Fruit fly (Drosophila melanogaster) whole organism, embryonic: ENCODE results near the gene CG16826.

Source experiments
- Ada2b ChIP-seq: fragments of 200-800 bp; sonication (Bioruptor generic); IDR thresholded peaks from 2 replicates; pipeline ENCODE4 v1.3.6; 2022; ENCODE audit warnings: missing biosample characterization, missing genetic modification characterization
- Adf1 ChIP-seq: fragments of 200-800 bp; sonication (Bioruptor generic); IDR thresholded peaks from 2 replicates; pipeline ENCODE4 v1.3.6; 2022; ENCODE audit warnings: missing biosample characterization, missing genetic modification characterization
- Bgb ChIP-seq: fragments of 200-800 bp; sonication (Bioruptor generic); IDR thresholded peaks from 2 replicates; pipeline ENCODE4 v1.3.6; 2022; ENCODE audit warnings: missing biosample characterization, missing genetic modification characterization; ENCODE audit not compliant: partially characterized antibody
- CG10321 ChIP-seq: fragments of 200-800 bp; sonication (Bioruptor generic); IDR thresholded peaks from 2 replicates; pipeline ENCODE4 v1.3.6; 2022; ENCODE audit warnings: missing biosample characterization, missing genetic modification characterization
- CG1233 ChIP-seq: fragments of 200-800 bp; sonication (Bioruptor generic); optimal IDR thresholded peaks from 4 replicates; lab custom pipeline; 2018; ENCODE audit warnings: missing biosample characterization, mild to moderate bottlenecking, missing genetic modification characterization
- CG15011 ChIP-seq: fragments of 200-800 bp; sonication (Bioruptor generic); optimal IDR thresholded peaks from 3 replicates; lab custom pipeline; 2018; ENCODE audit warnings: missing biosample characterization, mild to moderate bottlenecking, missing genetic modification characterization
- CG15696 ChIP-seq: fragments of 200-800 bp; sonication (Bioruptor generic); optimal IDR thresholded peaks from 2 replicates; lab custom pipeline; 2019; ENCODE audit warnings: missing biosample characterization, mild to moderate bottlenecking, missing genetic modification characterization, moderate library complexity
- CG16779 ChIP-seq: fragments of 200-800 bp; sonication (Bioruptor generic); IDR thresholded peaks from 2 replicates; pipeline ENCODE4 v1.3.6; 2022; ENCODE audit warnings: missing biosample characterization, missing genetic modification characterization
- CG17912 ChIP-seq: fragments of 200-800 bp; sonication (Bioruptor generic); optimal IDR thresholded peaks from 2 replicates; lab custom pipeline; 2018; ENCODE audit warnings: missing biosample characterization, mild to moderate bottlenecking, missing genetic modification characterization
- CG18599 ChIP-seq: fragments of 200-800 bp; sonication (Bioruptor generic); optimal IDR thresholded peaks from 3 replicates; lab custom pipeline; 2017; ENCODE audit warnings: missing biosample characterization, missing genetic modification characterization, mild to moderate bottlenecking, moderate library complexity, missing genetic modification reagents
- CG2202 ChIP-seq: fragments of 200-800 bp; sonication (Bioruptor generic); optimal IDR thresholded peaks from 2 replicates; lab custom pipeline; 2018; ENCODE audit warnings: missing biosample characterization, mild to moderate bottlenecking, missing genetic modification characterization
- CG33557 ChIP-seq: fragments of 200-800 bp; sonication (Bioruptor generic); optimal IDR thresholded peaks from 2 replicates; lab custom pipeline; 2019; ENCODE audit warnings: missing biosample characterization, mild to moderate bottlenecking, missing genetic modification characterization, moderate library complexity
- CG34376 ChIP-seq: fragments of 200-800 bp; sonication (Bioruptor generic); optimal IDR thresholded peaks from 2 replicates; lab custom pipeline; 2018; ENCODE audit warnings: missing biosample characterization, mild to moderate bottlenecking, missing genetic modification characterization
- CG34422 ChIP-seq: fragments of 200-800 bp; sonication (Bioruptor generic); IDR thresholded peaks from 3 replicates; pipeline ENCODE4 v1.3.6; 2022; ENCODE audit warnings: missing biosample characterization, missing genetic modification characterization
- CG3995 ChIP-seq: fragments of 200-800 bp; sonication (Bioruptor generic); optimal IDR thresholded peaks from 3 replicates; lab custom pipeline; 2016; ENCODE audit warnings: missing biosample characterization, missing genetic modification characterization
- CG4854 ChIP-seq: fragments of 200-800 bp; sonication (Bioruptor generic); optimal IDR thresholded peaks from 2 replicates; lab custom pipeline; 2016; ENCODE audit warnings: missing biosample characterization, missing genetic modification characterization, inconsistent platforms
- CG6791 ChIP-seq: fragments of 200-800 bp; sonication (Bioruptor generic); IDR thresholded peaks from 3 replicates; pipeline ENCODE4 v1.3.6; 2022; ENCODE audit warnings: missing biosample characterization, missing genetic modification characterization; ENCODE audit not compliant: partially characterized antibody
- CG7556 ChIP-seq: fragments of 200-800 bp; sonication (Bioruptor generic); optimal IDR thresholded peaks from 2 replicates; lab custom pipeline; 2017; ENCODE audit warnings: missing biosample characterization, mild to moderate bottlenecking, missing genetic modification characterization
- CG8281 ChIP-seq: fragments of 200-800 bp; sonication (Bioruptor generic); optimal IDR thresholded peaks from 2 replicates; lab custom pipeline; 2018; ENCODE audit warnings: missing biosample characterization, mild to moderate bottlenecking, missing genetic modification characterization, moderate library complexity
- CG8924 ChIP-seq: fragments of 200-800 bp; optimal IDR thresholded peaks from 3 replicates; lab custom pipeline; 2019; ENCODE audit warnings: missing biosample characterization, mild to moderate bottlenecking, missing genetic modification characterization, moderate library complexity
- CHES-1-like ChIP-seq: fragments of 200-800 bp; sonication (Bioruptor generic); optimal IDR thresholded peaks from 2 replicates; lab custom pipeline; 2016; ENCODE audit warnings: missing biosample characterization, missing genetic modification characterization
- Dbx ChIP-seq: fragments of 200-800 bp; sonication (Bioruptor generic); IDR thresholded peaks from 3 replicates; pipeline ENCODE4 v1.3.6; 2022; ENCODE audit warnings: missing biosample characterization, missing genetic modification characterization
- HHEX ChIP-seq: fragments of 200-800 bp; sonication (Bioruptor generic); optimal IDR thresholded peaks from 3 replicates; lab custom pipeline; 2017; ENCODE audit warnings: missing biosample characterization, mild to moderate bottlenecking, missing genetic modification characterization, missing genetic modification reagents
- HLH54F ChIP-seq: fragments of 200-800 bp; sonication (Bioruptor generic); optimal IDR thresholded peaks from 3 replicates; lab custom pipeline; 2016; ENCODE audit warnings: missing biosample characterization, missing genetic modification characterization
- NC2α ChIP-seq: fragments of 200-800 bp; sonication (Bioruptor generic); optimal IDR thresholded peaks from 2 replicates; lab custom pipeline; 2016; ENCODE audit warnings: missing biosample characterization, missing genetic modification characterization
- Spps ChIP-seq: fragments of 200-800 bp; sonication (Bioruptor generic); optimal IDR thresholded peaks from 2 replicates; lab custom pipeline; 2018; ENCODE audit warnings: missing biosample characterization, mild to moderate bottlenecking, missing genetic modification characterization
- Sry-β ChIP-seq: fragments of 200-800 bp; sonication (Bioruptor generic); optimal IDR thresholded peaks from 2 replicates; lab custom pipeline; 2018; ENCODE audit warnings: missing biosample characterization, mild to moderate bottlenecking, missing genetic modification characterization, moderate library complexity
- Ssrp ChIP-seq: fragments of 200-800 bp; sonication (Bioruptor generic); optimal IDR thresholded peaks from 2 replicates; lab custom pipeline; 2018; ENCODE audit warnings: missing biosample characterization, mild to moderate bottlenecking, missing genetic modification characterization, moderate library complexity
- TFAM ChIP-seq: fragments of 200-800 bp; sonication (Bioruptor generic); optimal IDR thresholded peaks from 2 replicates; lab custom pipeline; 2017; ENCODE audit warnings: missing biosample characterization, missing genetic modification characterization, inconsistent platforms
- Xbp1 ChIP-seq: fragments of 200-800 bp; sonication (Bioruptor generic); optimal IDR thresholded peaks from 3 replicates; lab custom pipeline; 2016; ENCODE audit warnings: missing biosample characterization, mild to moderate bottlenecking, missing genetic modification characterization
- al ChIP-seq: fragments of 200-800 bp; sonication (Bioruptor generic); IDR thresholded peaks from 2 replicates; pipeline ENCODE4 v1.3.6; 2022; ENCODE audit warnings: missing biosample characterization, missing genetic modification characterization
- bsh ChIP-seq, 2 experiments: fragments of 200-800 bp; sonication (Bioruptor generic); optimal IDR thresholded peaks; 2 replicates each; lab custom pipeline; 2017 to 2018; ENCODE audit warnings: mild to moderate bottlenecking in 2 of 2, missing biosample characterization in 2 of 2, missing genetic modification characterization in 2 of 2, moderate library complexity in 1 of 2
- btn ChIP-seq: fragments of 200-800 bp; sonication (Bioruptor generic); optimal IDR thresholded peaks from 2 replicates; lab custom pipeline; 2016; ENCODE audit warnings: missing biosample characterization, missing genetic modification characterization
- cas ChIP-seq: fragments of 200-800 bp; sonication (Bioruptor generic); IDR thresholded peaks from 2 replicates; pipeline ENCODE4 v1.3.6; 2022; ENCODE audit warnings: missing biosample characterization, missing genetic modification characterization
- ems ChIP-seq: fragments of 200-800 bp; sonication (Bioruptor generic); optimal IDR thresholded peaks from 3 replicates; lab custom pipeline; 2016; ENCODE audit warnings: missing biosample characterization, missing genetic modification characterization
- gem ChIP-seq: fragments of 200-800 bp; sonication (Bioruptor generic); optimal IDR thresholded peaks from 2 replicates; lab custom pipeline; 2019; ENCODE audit warnings: missing biosample characterization, mild to moderate bottlenecking, missing genetic modification characterization, moderate library complexity
- ham ChIP-seq: fragments of 200-800 bp; sonication (Bioruptor generic); IDR thresholded peaks from 2 replicates; pipeline ENCODE4 v1.3.6; 2022; ENCODE audit warnings: missing biosample characterization, missing genetic modification characterization
- hb ChIP-seq: fragments of 200-800 bp; sonication (Bioruptor generic); IDR thresholded peaks from 3 replicates; pipeline ENCODE4 v1.3.6; 2022; ENCODE audit warnings: missing biosample characterization, missing genetic modification characterization; ENCODE audit not compliant: partially characterized antibody
- her ChIP-seq: fragments of 200-800 bp; sonication (Bioruptor generic); optimal IDR thresholded peaks from 2 replicates; lab custom pipeline; 2016; ENCODE audit warnings: missing biosample characterization, missing genetic modification characterization
- lab ChIP-seq: fragments of 200-800 bp; sonication (Bioruptor generic); optimal IDR thresholded peaks from 3 replicates; lab custom pipeline; 2017; ENCODE audit warnings: missing biosample characterization, missing genetic modification characterization, mild to moderate bottlenecking, moderate library complexity, missing genetic modification reagents
- oc ChIP-seq: fragments of 200-800 bp; sonication (Bioruptor generic); optimal IDR thresholded peaks from 2 replicates; lab custom pipeline; 2018; ENCODE audit warnings: missing biosample characterization, mild to moderate bottlenecking, missing genetic modification characterization, moderate library complexity
- pan ChIP-seq, 4 experiments: fragments of >200 bp in 3 of 4; fragments of 200-800 bp in 1 of 4; sonication (Bioruptor generic) in 1 of 4; optimal IDR thresholded peaks in 3 of 4; IDR thresholded peaks in 1 of 4; 2 replicates each; pipeline versions ENCODE4 v1.3.6 to Lab custom; 2017 to 2022; ENCODE audit warnings: missing biosample characterization in 2 of 4, missing genetic modification characterization in 2 of 4, mixed read lengths in 1 of 4
- pum ChIP-seq: fragments of 200-800 bp; sonication (Bioruptor generic); optimal IDR thresholded peaks from 2 replicates; lab custom pipeline; 2016; ENCODE audit warnings: missing biosample characterization, missing genetic modification characterization
- tin ChIP-seq: fragments of 200-800 bp; sonication (Bioruptor generic); optimal IDR thresholded peaks from 3 replicates; lab custom pipeline; 2016; ENCODE audit warnings: missing biosample characterization, missing genetic modification characterization
- wdn ChIP-seq: fragments of 200-800 bp; sonication (Bioruptor generic); IDR thresholded peaks from 2 replicates; pipeline ENCODE4 v1.3.6; 2022; ENCODE audit warnings: missing biosample characterization, missing genetic modification characterization
- z ChIP-seq: fragments of 200-800 bp; sonication (Bioruptor generic); IDR thresholded peaks from 3 replicates; pipeline ENCODE4 v1.3.6; 2022; ENCODE audit warnings: missing biosample characterization, missing genetic modification characterization
- zfh2 ChIP-seq: fragments of 200-800 bp; sonication (Bioruptor generic); optimal IDR thresholded peaks from 2 replicates; lab custom pipeline; 2016; ENCODE audit warnings: missing biosample characterization, missing genetic modification characterization

CG16826 gene

DNA sequence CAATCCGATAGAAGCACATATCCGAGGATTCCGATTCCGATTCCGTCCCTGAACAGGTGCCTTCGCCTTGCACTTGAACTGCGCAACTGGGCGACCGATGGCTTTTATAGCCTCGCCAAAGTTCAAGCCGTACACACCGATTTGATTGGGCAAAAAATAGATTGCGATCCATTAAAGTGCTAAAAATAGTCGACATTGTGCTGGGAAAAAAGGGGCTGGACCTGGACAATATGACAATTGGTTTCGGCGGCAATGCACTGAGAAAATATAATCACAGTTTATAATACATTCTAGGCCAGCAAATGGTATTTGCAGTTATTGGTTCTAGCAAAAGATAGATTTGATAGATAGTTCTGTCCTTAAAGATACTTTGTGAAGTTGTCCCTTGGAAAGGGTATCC, 13.9 kb downstream of the CG16826 start, which contains the start of gene CG9377:
Gene CG9377, minus strand, starts transcription at position 101 of the 400 bp plus-strand sequence.
- no peak for TF ChIP-seq pan (optimal IDR thresholded peaks at IDR 0.05; lab: Kevin White, UChicago)
- no peak for TF ChIP-seq pan (GFP tag; optimal IDR thresholded peaks at IDR 0.05 in 1 of 2, IDR thresholded peaks at IDR 0.05 in 1 of 2)
- no peak for TF ChIP-seq Dbx (GFP tag; lab: Robert Waterston, UW)
- TF ChIP-seq Ada2b (GFP tag; lab: Robert Waterston, UW) = no peak
- no peak for TF ChIP-seq HHEX (GFP tag; lab: Kevin White, UChicago)
- TF ChIP-seq CG17912 (GFP tag; lab: Kevin White, UChicago) = no peak
- TF ChIP-seq her (GFP tag; lab: Kevin White, UChicago) = no peak
- no peak for TF ChIP-seq CG33557
- TF ChIP-seq Adf1 (GFP tag; lab: Robert Waterston, UW) = no peak
- TF ChIP-seq Bgb = no peak

DNA sequence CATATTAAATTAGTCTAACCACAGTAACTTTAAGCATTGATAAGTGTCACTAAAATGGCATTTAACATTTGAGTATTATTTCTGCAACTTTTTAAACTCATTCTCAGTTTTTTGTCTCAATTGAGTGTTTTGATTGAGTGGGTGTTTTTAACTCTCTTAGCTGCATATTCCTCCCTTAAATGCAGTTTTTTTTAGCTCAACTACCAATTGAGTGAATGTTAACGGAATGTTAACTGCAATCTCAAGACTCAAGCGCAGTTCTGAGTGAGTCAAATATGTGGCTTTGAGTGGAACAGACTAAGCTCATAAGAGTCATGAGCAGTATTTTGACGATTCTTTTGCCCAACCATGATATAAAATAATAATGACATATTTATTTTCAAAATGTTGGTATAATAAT, 15.4 kb downstream of the CG16826 start:
- no peak for TF ChIP-seq ems
- peak; percentile 16; the same call in 1 of the 3 replicates for TF ChIP-seq CG6791 (GFP tag; lab: Robert Waterston, UW)
- peak; percentile 98 for TF ChIP-seq z
- TF ChIP-seq CG34376 (GFP tag; lab: Kevin White, UChicago) = no peak

DNA sequence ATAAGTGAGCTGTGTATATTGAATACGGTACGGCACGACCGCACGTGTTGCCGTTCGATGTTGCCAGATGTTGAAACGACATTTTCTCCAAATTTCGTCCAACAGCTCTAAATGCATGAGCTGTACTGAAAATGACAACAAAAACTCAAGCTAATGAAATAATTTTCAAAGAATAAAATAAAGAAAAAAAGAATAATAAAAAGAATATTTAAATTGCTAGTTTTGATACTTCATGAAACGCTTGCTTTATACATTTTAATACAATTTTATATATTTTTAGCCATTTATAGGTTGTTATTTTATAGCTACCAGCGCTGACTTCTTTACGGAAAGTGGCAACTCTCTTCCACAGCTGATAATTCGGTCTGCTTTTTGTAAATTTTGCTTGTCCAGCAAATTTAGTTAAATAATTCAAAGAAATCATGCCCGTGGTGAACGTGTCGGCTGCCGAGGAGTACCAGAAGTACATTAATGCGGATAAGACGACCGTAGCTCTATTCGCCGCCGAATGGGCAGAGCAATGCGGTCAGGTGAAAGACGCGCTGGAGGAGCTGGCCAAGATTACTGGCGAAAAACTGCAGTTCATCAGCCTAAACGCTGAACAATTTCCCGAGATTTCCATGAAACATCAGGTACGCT, 18.7 kb downstream of the CG16826 start, which contains the start of the genes Nnp-1 and Grx3:
Gene Nnp-1, minus strand, starts transcription at position 81 of the 639 bp plus-strand sequence.
Gene Grx3, plus strand, starts transcription at position 339 of the 639 bp plus-strand sequence.
- TF ChIP-seq CG4854 (GFP tag; lab: Kevin White, UChicago) (no peak), lab (GFP tag; lab: Kevin White, UChicago) (no peak), gem (tag; lab: Kevin White, UChicago) (no peak), zfh2 (no peak), ham (GFP tag; lab: Robert Waterston, UW) (no peak), hb (no peak), tin (peak; percentile 54), CG8281 (peak; percentile 31), btn (GFP tag; lab: Kevin White, UChicago) (no peak), Sry-β (peak; percentile 92), CG10321 (GFP tag; lab: Robert Waterston, UW) (no peak), cas (GFP tag; lab: Robert Waterston, UW) (no peak), oc (tag; lab: Kevin White, UChicago) (no peak), Xbp1 (GFP tag; lab: Kevin White, UChicago) (peak; percentile 53), CG16779 (GFP tag; lab: Robert Waterston, UW) (no peak), CG34422 (GFP tag; lab: Robert Waterston, UW) (peak; percentile 65), CG15696 (tag; lab: Kevin White, UChicago) (peak; percentile 65), CG1233 (GFP tag; lab: Kevin White, UChicago) (no peak), CG15011 (GFP tag; lab: Kevin White, UChicago) (no peak), Spps (tag; lab: Kevin White, UChicago) (no peak), TFAM (GFP tag; lab: Kevin White, UChicago) (no peak), pum (GFP tag; lab: Kevin White, UChicago) (no peak), Ssrp (tag; lab: Kevin White, UChicago) (peak; percentile 29), CG2202 (tag; lab: Kevin White, UChicago) (no peak), CG8924 (no peak), NC2α (GFP tag; lab: Kevin White, UChicago) (no peak), bsh (GFP tag; optimal IDR thresholded peaks at IDR 0.05; lab: Kevin White, UChicago) (peak in 1 of 2 experiments; percentile 51), CG7556 (GFP tag; lab: Kevin White, UChicago) (no peak), HLH54F (GFP tag; lab: Kevin White, UChicago) (no peak), wdn (GFP tag; lab: Robert Waterston, UW) (peak; percentile 20; the same call in 1 of the 2 replicates), CG18599 (GFP tag; lab: Kevin White, UChicago) (no peak), CG3995 (GFP tag; lab: Kevin White, UChicago) (no peak), CHES-1-like (GFP tag; lab: Kevin White, UChicago) (no peak), al (GFP tag; lab: Robert Waterston, UW) (0 out of 2 replicates have a peak, but pooled peaks have one; percentile 22)
